Fruit fly (Drosophila melanogaster) whole organism, embryonic: ENCODE measurements around the gene CG7611.

Source experiments
- Ada2b ChIP-seq: fragments of 200-800 bp; sonication (Bioruptor generic); IDR thresholded peaks from 2 replicates; pipeline ENCODE4 v1.3.6; 2022; ENCODE audit warnings: missing biosample characterization, missing genetic modification characterization
- B-H1 ChIP-seq: fragments of 200-800 bp; sonication (Bioruptor generic); IDR thresholded peaks from 3 replicates; pipeline ENCODE4 v1.3.6; 2022; ENCODE audit warnings: missing biosample characterization, missing genetic modification characterization
- CG11560 ChIP-seq: fragments of 200-800 bp; sonication (Bioruptor generic); IDR thresholded peaks from 3 replicates; pipeline ENCODE4 v1.3.6; 2022; ENCODE audit warnings: missing biosample characterization, missing genetic modification characterization
- CG11723 ChIP-seq: fragments of 200-800 bp; sonication (Bioruptor generic); optimal IDR thresholded peaks from 2 replicates; lab custom pipeline; 2017; ENCODE audit warnings: missing biosample characterization, mild to moderate bottlenecking, missing genetic modification characterization
- CG13894 ChIP-seq: fragments of 200-800 bp; sonication (Bioruptor generic); optimal IDR thresholded peaks from 3 replicates; lab custom pipeline; 2018; ENCODE audit warnings: missing biosample characterization, mild to moderate bottlenecking, missing genetic modification characterization, moderate library complexity
- CG14441 ChIP-seq: fragments of 200-800 bp; sonication (Bioruptor generic); IDR thresholded peaks from 2 replicates; pipeline ENCODE4 v1.3.6; 2022; ENCODE audit warnings: missing biosample characterization, missing genetic modification characterization
- CG14710 ChIP-seq: fragments of 200-800 bp; sonication (Bioruptor generic); optimal IDR thresholded peaks from 3 replicates; lab custom pipeline; 2019; ENCODE audit warnings: missing biosample characterization, mild to moderate bottlenecking, missing genetic modification characterization, moderate library complexity
- CG15514 ChIP-seq: fragments of 200-800 bp; sonication (Bioruptor generic); optimal IDR thresholded peaks from 3 replicates; lab custom pipeline; 2017; ENCODE audit warnings: missing biosample characterization, missing genetic modification characterization, mild to moderate bottlenecking, moderate library complexity, missing genetic modification reagents
- CG16813 ChIP-seq: fragments of 200-800 bp; sonication (Bioruptor generic); IDR thresholded peaks from 3 replicates; pipeline ENCODE4 v1.3.6; 2022; ENCODE audit warnings: missing biosample characterization, missing genetic modification characterization; ENCODE audit not compliant: partially characterized antibody
- CG16815 ChIP-seq: fragments of 200-800 bp; sonication (Bioruptor generic); optimal IDR thresholded peaks from 3 replicates; lab custom pipeline; 2017; ENCODE audit warnings: missing biosample characterization, mild to moderate bottlenecking, missing genetic modification characterization
- CG17186 ChIP-seq: fragments of 200-800 bp; sonication (Bioruptor generic); optimal IDR thresholded peaks from 3 replicates; lab custom pipeline; 2017; ENCODE audit warnings: missing biosample characterization, missing genetic modification reagents, missing genetic modification characterization
- CG17612 ChIP-seq: fragments of 200-800 bp; sonication (Bioruptor generic); IDR thresholded peaks from 2 replicates; pipeline ENCODE4 v1.3.6; 2022; ENCODE audit warnings: missing biosample characterization, missing genetic modification characterization
- CG30431 ChIP-seq: fragments of 200-800 bp; sonication (Bioruptor generic); optimal IDR thresholded peaks from 2 replicates; lab custom pipeline; 2017; ENCODE audit warnings: missing biosample characterization, missing genetic modification characterization
- CG31365 ChIP-seq: fragments of 200-800 bp; sonication (Bioruptor generic); optimal IDR thresholded peaks from 2 replicates; lab custom pipeline; 2018; ENCODE audit warnings: missing biosample characterization, mild to moderate bottlenecking, missing genetic modification characterization
- CG34422 ChIP-seq: fragments of 200-800 bp; sonication (Bioruptor generic); IDR thresholded peaks from 3 replicates; pipeline ENCODE4 v1.3.6; 2022; ENCODE audit warnings: missing biosample characterization, missing genetic modification characterization
- CG3995 ChIP-seq: fragments of 200-800 bp; sonication (Bioruptor generic); optimal IDR thresholded peaks from 3 replicates; lab custom pipeline; 2016; ENCODE audit warnings: missing biosample characterization, missing genetic modification characterization
- CG4617 ChIP-seq: fragments of 200-800 bp; sonication (Bioruptor generic); optimal IDR thresholded peaks from 3 replicates; lab custom pipeline; 2016; ENCODE audit warnings: missing biosample characterization, missing genetic modification characterization, borderline replicate concordance
- CG6813 ChIP-seq: fragments of 200-800 bp; sonication (Bioruptor generic); optimal IDR thresholded peaks from 2 replicates; lab custom pipeline; 2017; ENCODE audit warnings: missing biosample characterization, missing genetic modification characterization, mild to moderate bottlenecking, moderate library complexity, missing genetic modification reagents
- CG7271 ChIP-seq: fragments of 200-800 bp; sonication (Bioruptor generic); optimal IDR thresholded peaks from 2 replicates; lab custom pipeline; 2018; ENCODE audit warnings: missing biosample characterization, mild to moderate bottlenecking, missing genetic modification characterization, moderate library complexity
- CG7839 ChIP-seq: fragments of 200-800 bp; sonication (Bioruptor generic); optimal IDR thresholded peaks from 3 replicates; lab custom pipeline; 2018; ENCODE audit warnings: missing biosample characterization, mild to moderate bottlenecking, missing genetic modification characterization, moderate library complexity
- CG8281 ChIP-seq: fragments of 200-800 bp; sonication (Bioruptor generic); optimal IDR thresholded peaks from 2 replicates; lab custom pipeline; 2018; ENCODE audit warnings: missing biosample characterization, mild to moderate bottlenecking, missing genetic modification characterization, moderate library complexity
- Dek ChIP-seq: fragments of 200-800 bp; sonication (Bioruptor generic); optimal IDR thresholded peaks from 3 replicates; lab custom pipeline; 2019; ENCODE audit warnings: missing biosample characterization, mild to moderate bottlenecking, missing genetic modification characterization, moderate library complexity
- Dip3 ChIP-seq: fragments of 200-800 bp; sonication (Bioruptor generic); optimal IDR thresholded peaks from 3 replicates; lab custom pipeline; 2016; ENCODE audit warnings: missing biosample characterization, missing genetic modification characterization
- Dref ChIP-seq: fragments of 200-800 bp; sonication (Bioruptor generic); IDR thresholded peaks from 2 replicates; pipeline ENCODE4 v1.3.6; 2022; ENCODE audit warnings: missing biosample characterization, missing genetic modification characterization
- Fer1 ChIP-seq: fragments of 200-800 bp; sonication (Bioruptor generic); optimal IDR thresholded peaks from 2 replicates; lab custom pipeline; 2017; ENCODE audit warnings: missing biosample characterization, mild to moderate bottlenecking, missing genetic modification characterization
- GATAe ChIP-seq: fragments of 200-800 bp; sonication (Bioruptor generic); conservative IDR thresholded peaks from 2 replicates; pipeline ENCODE4 v1.3.6; 2022; ENCODE audit warnings: missing biosample characterization, missing genetic modification characterization
- Hmr ChIP-seq: fragments of 200-800 bp; sonication (Bioruptor generic); optimal IDR thresholded peaks from 3 replicates; lab custom pipeline; 2017; ENCODE audit warnings: mild to moderate bottlenecking, missing biosample characterization, missing genetic modification reagents, missing genetic modification characterization
- Jarid2 ChIP-seq: fragments of 200-800 bp; sonication (Bioruptor generic); optimal IDR thresholded peaks from 3 replicates; lab custom pipeline; 2017; ENCODE audit warnings: mild to moderate bottlenecking, missing biosample characterization, missing genetic modification reagents, missing genetic modification characterization
- Oaz ChIP-seq: fragments of 200-800 bp; sonication (Bioruptor generic); IDR thresholded peaks from 2 replicates; pipeline ENCODE4 v1.3.6; 2022; ENCODE audit warnings: missing biosample characterization, missing genetic modification characterization
- Xbp1 ChIP-seq: fragments of 200-800 bp; sonication (Bioruptor generic); optimal IDR thresholded peaks from 3 replicates; lab custom pipeline; 2016; ENCODE audit warnings: missing biosample characterization, mild to moderate bottlenecking, missing genetic modification characterization
- al ChIP-seq: fragments of 200-800 bp; sonication (Bioruptor generic); IDR thresholded peaks from 2 replicates; pipeline ENCODE4 v1.3.6; 2022; ENCODE audit warnings: missing biosample characterization, missing genetic modification characterization
- az2 ChIP-seq: fragments of 200-800 bp; sonication (Bioruptor generic); optimal IDR thresholded peaks from 3 replicates; lab custom pipeline; 2016; ENCODE audit warnings: missing biosample characterization, missing genetic modification characterization
- bowl ChIP-seq: fragments of 200-800 bp; sonication (Bioruptor generic); IDR thresholded peaks from 2 replicates; pipeline ENCODE4 v1.3.6; 2022; ENCODE audit warnings: missing biosample characterization, missing genetic modification characterization
- chinmo ChIP-seq: fragments of 200-800 bp; sonication (Bioruptor generic); IDR thresholded peaks from 4 replicates; pipeline ENCODE4 v1.3.6; 2022; ENCODE audit warnings: missing biosample characterization, missing genetic modification characterization; ENCODE audit not compliant: partially characterized antibody
- cwo ChIP-seq: fragments of 200-800 bp; sonication (Bioruptor generic); optimal IDR thresholded peaks from 3 replicates; lab custom pipeline; 2017; ENCODE audit warnings: missing biosample characterization, missing genetic modification characterization, mild to moderate bottlenecking, moderate library complexity, missing genetic modification reagents
- ewg ChIP-seq: fragments of 200-800 bp; sonication (Bioruptor generic); optimal IDR thresholded peaks from 3 replicates; lab custom pipeline; 2017; ENCODE audit warnings: mild to moderate bottlenecking, missing biosample characterization, missing genetic modification reagents, missing genetic modification characterization
- fd102C ChIP-seq: fragments of 200-800 bp; sonication (Bioruptor generic); optimal IDR thresholded peaks from 2 replicates; lab custom pipeline; 2018; ENCODE audit warnings: missing biosample characterization, mild to moderate bottlenecking, missing genetic modification characterization, moderate library complexity
- fru ChIP-seq: fragments of >200 bp; optimal IDR thresholded peaks from 2 replicates; lab custom pipeline; 2017
- ftz-f1 ChIP-seq: fragments of 200-800 bp; sonication (Bioruptor generic); optimal IDR thresholded peaks from 2 replicates; lab custom pipeline; 2016; ENCODE audit warnings: missing biosample characterization, missing genetic modification characterization
- gfzf ChIP-seq: fragments of 200-800 bp; sonication (Bioruptor generic); optimal IDR thresholded peaks from 2 replicates; lab custom pipeline; 2016; ENCODE audit warnings: missing biosample characterization, mild to moderate bottlenecking, missing genetic modification characterization, moderate library complexity
- jumu ChIP-seq: fragments of 200-800 bp; sonication (Bioruptor generic); optimal IDR thresholded peaks from 3 replicates; lab custom pipeline; 2016; ENCODE audit warnings: missing biosample characterization, missing genetic modification characterization
- otp ChIP-seq: fragments of 200-800 bp; sonication (Bioruptor generic); IDR thresholded peaks from 3 replicates; pipeline ENCODE4, ENCODE4 v1.3.6; 2022; ENCODE audit warnings: missing biosample characterization, missing genetic modification characterization
- pros ChIP-seq: fragments of 200-800 bp; sonication (Bioruptor generic); optimal IDR thresholded peaks from 3 replicates; lab custom pipeline; 2019; ENCODE audit warnings: missing biosample characterization, mild to moderate bottlenecking, missing genetic modification characterization, moderate library complexity
- ro ChIP-seq: fragments of 200-800 bp; sonication (Bioruptor generic); IDR thresholded peaks from 2 replicates; pipeline ENCODE4 v1.3.6; 2022; ENCODE audit warnings: missing biosample characterization, missing genetic modification characterization
- run ChIP-seq: fragments of 200-800 bp; sonication (Bioruptor generic); optimal IDR thresholded peaks from 3 replicates; lab custom pipeline; 2018; ENCODE audit warnings: missing biosample characterization, mild to moderate bottlenecking, missing genetic modification characterization
- salm ChIP-seq: fragments of 200-800 bp; sonication (Bioruptor generic); optimal IDR thresholded peaks from 2 replicates; lab custom pipeline; 2018; ENCODE audit warnings: missing biosample characterization, mild to moderate bottlenecking, missing genetic modification characterization
- twi ChIP-seq: fragments of 200-800 bp; optimal IDR thresholded peaks from 2 replicates; lab custom pipeline; 2019; ENCODE audit warnings: missing biosample characterization, mild to moderate bottlenecking, missing genetic modification characterization, moderate library complexity
- wek ChIP-seq: fragments of 200-800 bp; sonication (Bioruptor generic); optimal IDR thresholded peaks from 3 replicates; lab custom pipeline; 2018; ENCODE audit warnings: missing biosample characterization, mild to moderate bottlenecking, missing genetic modification characterization, moderate library complexity

The CG7611 gene

dm6 chr3L:21539245-21540196 lies 16.5 kb downstream of the CG7611 start, which contains the start of the genes COX8 and VhaM9.7-b (continued):
- TF ChIP-seq CG16813 (GFP tag; lab: Robert Waterston, UW) (peak; percentile 80), salm (no peak), Xbp1 (GFP tag; lab: Kevin White, UChicago) (peak; percentile 72), ewg (no peak), Dek (tag; lab: Kevin White, UChicago) (no peak), Dip3 (peak; percentile 13), ro (GFP tag; lab: Robert Waterston, UW) (no peak), al (GFP tag; lab: Robert Waterston, UW) (peak; percentile 57; the same call in 1 of the 2 replicates), GATAe (GFP tag; lab: Robert Waterston, UW) (no peak), az2 (GFP tag; lab: Kevin White, UChicago) (peak; percentile 57), CG7271 (tag; lab: Kevin White, UChicago) (no peak), fru (no peak), twi (tag; lab: Kevin White, UChicago) (no peak), CG4617 (GFP tag; lab: Kevin White, UChicago) (peak; percentile 77), run (tag; lab: Kevin White, UChicago) (no peak), bowl (GFP tag; lab: Robert Waterston, UW) (no peak), CG11560 (tag; lab: Robert Waterston, UW) (no peak), CG14441 (peak; percentile 55; the same call in 1 of the 2 replicates), CG8281 (tag; lab: Kevin White, UChicago) (peak; percentile 64), Fer1 (GFP tag; lab: Kevin White, UChicago) (no peak), CG13894 (tag; lab: Kevin White, UChicago) (no peak), Ada2b (no peak), Dref (GFP tag; lab: Robert Waterston, UW) (no peak; the same call in none of the 2 replicates), fd102C (no peak), CG14710 (tag; lab: Kevin White, UChicago) (peak; percentile 82), gfzf (peak; percentile 69), CG15514 (GFP tag; lab: Kevin White, UChicago) (no peak), CG17186 (GFP tag; lab: Kevin White, UChicago) (no peak), CG17612 (GFP tag; lab: Robert Waterston, UW) (no peak), CG3995 (GFP tag; lab: Kevin White, UChicago) (peak; percentile 55), chinmo (GFP tag; lab: Robert Waterston, UW) (0 out of 4 replicates have a peak, but pooled peaks have one; percentile 63), Jarid2 (GFP tag; lab: Kevin White, UChicago) (no peak), cwo (GFP tag; lab: Kevin White, UChicago) (no peak), CG34422 (GFP tag; lab: Robert Waterston, UW) (peak; percentile 66), Oaz (GFP tag; lab: Robert Waterston, UW) (no peak), CG7839 (tag; lab: Kevin White, UChicago) (no peak), CG30431 (no peak), wek (GFP tag; lab: Kevin White, UChicago) (no peak), Hmr (GFP tag; lab: Kevin White, UChicago) (no peak), jumu (GFP tag; lab: Kevin White, UChicago) (peak; percentile 44), CG16815 (peak; percentile 45), CG6813 (GFP tag; lab: Kevin White, UChicago) (no peak), ftz-f1 (GFP tag; lab: Kevin White, UChicago) (no peak), otp (GFP tag; lab: Robert Waterston, UW) (no peak), CG11723 (GFP tag; lab: Kevin White, UChicago) (no peak), B-H1 (GFP tag; lab: Robert Waterston, UW) (no peak), pros (no peak), CG31365 (tag; lab: Kevin White, UChicago) (no peak)
